Worm (Caenorhabditis elegans): ENCODE results near the gene F07H5.10.
A peak's percentile ranks its signal among the peaks of the same experiment; 100 is the strongest.

F07H5.10 gene

DNA sequence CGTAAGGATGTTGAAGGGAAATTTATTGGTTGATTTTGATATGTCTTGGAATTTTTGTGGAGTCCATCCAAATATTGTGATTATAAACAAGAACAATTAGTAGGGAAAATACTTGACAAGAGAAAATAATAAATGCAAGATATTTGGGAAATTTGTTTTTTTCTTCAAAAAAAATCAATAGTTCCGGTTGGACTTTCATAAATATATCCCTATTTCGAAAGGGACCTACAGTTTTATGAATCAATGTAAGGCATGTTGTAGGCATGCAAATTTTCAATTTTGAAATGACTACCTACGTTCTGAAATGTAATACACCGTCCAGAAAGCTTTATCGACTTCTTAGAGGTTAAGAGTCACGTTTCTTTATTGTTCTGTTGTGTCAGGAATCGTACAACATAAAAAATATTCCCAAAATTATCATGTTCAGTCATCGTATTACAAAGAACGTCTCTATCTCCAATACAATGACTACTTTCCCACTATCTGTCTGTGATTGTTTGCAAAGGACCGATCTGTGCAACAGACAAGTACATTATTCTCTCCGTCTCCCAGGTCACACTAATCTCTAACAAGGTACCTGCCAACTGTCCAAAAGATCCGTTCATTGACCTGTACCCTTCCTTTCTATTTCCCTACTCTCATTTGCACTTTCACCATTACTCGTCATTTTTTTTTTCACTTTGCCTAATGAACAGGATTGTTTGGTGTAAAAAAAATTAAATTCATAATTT, 18.4 kb downstream of the F07H5.10 start, which contains the start of gene F07H5.13 (continued):
- TF ChIP-seq ztf-4 (tag; optimal IDR thresholded peaks at IDR 0.05) = peak; percentile 71
- no peak for TF ChIP-seq nhr-11 (tag; optimal IDR thresholded peaks at IDR 0.05)
- no peak for TF ChIP-seq dmd-4 (tag; optimal IDR thresholded peaks at IDR 0.05)
- no peak for TF ChIP-seq egl-27 (tag; optimal IDR thresholded peaks at IDR 0.05)
- TF ChIP-seq ZK546.5 (tag; optimal IDR thresholded peaks at IDR 0.05) = no peak
- no peak for TF ChIP-seq alr-1 (tag; optimal IDR thresholded peaks at IDR 0.05)
- no peak for TF ChIP-seq unc-39 (tag; optimal IDR thresholded peaks at IDR 0.05)
- peak; percentile 22 for TF ChIP-seq nhr-129 (tag; optimal IDR thresholded peaks at IDR 0.05)
- no peak for TF ChIP-seq nhr-23 (tag; optimal IDR thresholded peaks at IDR 0.05)
- TF ChIP-seq sma-9 (GFP tag; optimal IDR thresholded peaks at IDR 0.05) = peak; percentile 56
- TF ChIP-seq sma-9 (tag; optimal IDR thresholded peaks at IDR 0.05) = no peak
- TF ChIP-seq R02D3.7 (tag; optimal IDR thresholded peaks at IDR 0.05) = no peak
- no peak for TF ChIP-seq ceh-82 (tag; optimal IDR thresholded peaks at IDR 0.05)
- no peak for TF ChIP-seq mbf-1 (tag; optimal IDR thresholded peaks at IDR 0.05)
- TF ChIP-seq lin-11 (tag; optimal IDR thresholded peaks at IDR 0.05) = no peak
- no peak for TF ChIP-seq blmp-1 (tag; optimal IDR thresholded peaks at IDR 0.05; ENCODE audit: insufficient read depth)
- no peak for TF ChIP-seq mab-5 (tag; optimal IDR thresholded peaks at IDR 0.05)

DNA sequence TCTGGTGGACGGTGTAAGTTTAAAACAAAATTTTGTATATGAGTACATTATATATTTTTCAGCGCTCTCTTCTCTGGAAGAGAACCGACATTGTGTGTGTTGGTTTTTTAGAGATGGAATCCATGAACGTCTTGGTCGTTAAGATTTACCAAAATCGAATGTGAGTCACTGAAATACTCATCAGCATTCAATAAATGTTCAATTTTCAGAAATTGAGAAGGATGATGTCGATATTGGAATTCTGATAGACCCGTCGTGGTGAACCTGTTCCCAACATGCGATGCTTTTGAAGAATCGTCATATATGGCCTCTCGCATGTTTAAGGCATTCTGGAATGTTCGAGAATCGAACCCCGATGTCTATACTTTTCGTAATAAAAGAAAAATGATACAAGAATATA, 19.6 kb downstream of the F07H5.10 start:
- no peak for TF ChIP-seq ztf-4 (tag; optimal IDR thresholded peaks at IDR 0.05)
- TF ChIP-seq nhr-11 (tag; optimal IDR thresholded peaks at IDR 0.05) = no peak
- no peak for TF ChIP-seq C34F6.9 (tag; optimal IDR thresholded peaks at IDR 0.05)
- TF ChIP-seq ZK546.5 (tag; optimal IDR thresholded peaks at IDR 0.05) = no peak
- no peak for TF ChIP-seq lin-13 (GFP tag; optimal IDR thresholded peaks at IDR 0.05)
- no peak for TF ChIP-seq unc-39 (tag; optimal IDR thresholded peaks at IDR 0.05)
- TF ChIP-seq nhr-129 (tag; optimal IDR thresholded peaks at IDR 0.05) = no peak
- no peak for TF ChIP-seq unc-62 (GFP tag; optimal IDR thresholded peaks at IDR 0.05)
- no peak for TF ChIP-seq R02D3.7 (tag; optimal IDR thresholded peaks at IDR 0.05)
- no peak for TF ChIP-seq gmeb-1 (tag; optimal IDR thresholded peaks at IDR 0.05)
- TF ChIP-seq nhr-10 (tag; optimal IDR thresholded peaks at IDR 0.05) = no peak
- no peak for TF ChIP-seq peb-1 (tag; optimal IDR thresholded peaks at IDR 0.05)
- no peak for TF ChIP-seq sem-4 (tag; optimal IDR thresholded peaks at IDR 0.05)

- peak; percentile 97 for TF ChIP-seq lin-11 (tag; optimal IDR thresholded peaks at IDR 0.05)
- TF ChIP-seq C34F6.9 (tag; optimal IDR thresholded peaks at IDR 0.05) = peak; percentile 100
- peak; percentile 90 for TF ChIP-seq skn-1 (tag; optimal IDR thresholded peaks at IDR 0.05)
- TF ChIP-seq nhr-10 (tag; optimal IDR thresholded peaks at IDR 0.05) = peak; percentile 72
- TF ChIP-seq ztf-1 (GFP tag; conservative IDR thresholded peaks at IDR 0.05) = 0 out of 2 replicates have a peak, but pooled peaks have one; percentile 46
- TF ChIP-seq F13H6.1 (tag; optimal IDR thresholded peaks at IDR 0.05) = peak; percentile 93
- TF ChIP-seq fos-1 (tag; optimal IDR thresholded peaks at IDR 0.05) = peak; percentile 96
- no peak for TF ChIP-seq elt-1 (tag; optimal IDR thresholded peaks at IDR 0.05)
- no peak for TF ChIP-seq peb-1 (tag; optimal IDR thresholded peaks at IDR 0.05)
- peak; percentile 97 for TF ChIP-seq sma-3 (GFP tag; optimal IDR thresholded peaks at IDR 0.05)
- TF ChIP-seq ceh-16 (tag; optimal IDR thresholded peaks at IDR 0.05) = peak; percentile 47
- peak; percentile 99 for TF ChIP-seq nhr-129 (tag; optimal IDR thresholded peaks at IDR 0.05)
- peak; percentile 69 for TF ChIP-seq snpc-4 (tag; optimal IDR thresholded peaks at IDR 0.05)
- TF ChIP-seq unc-39 (tag; optimal IDR thresholded peaks at IDR 0.05) = no peak
- peak; percentile 97 for TF ChIP-seq nhr-25 (tag; optimal IDR thresholded peaks at IDR 0.05)
- TF ChIP-seq nhr-6 (tag; optimal IDR thresholded peaks at IDR 0.05) = peak; percentile 90
- no peak for TF ChIP-seq nhr-11 (tag; optimal IDR thresholded peaks at IDR 0.05)
- TF ChIP-seq nhr-12 (tag; optimal IDR thresholded peaks at IDR 0.05) = no peak
- peak; percentile 82 for TF ChIP-seq egl-27 (tag; optimal IDR thresholded peaks at IDR 0.05)
- TF ChIP-seq mdl-1 (tag; optimal IDR thresholded peaks at IDR 0.05) = peak; percentile 32 to 75
- no peak for TF ChIP-seq ztf-11 (tag; optimal IDR thresholded peaks at IDR 0.05)
- peak; percentile 72 for TF ChIP-seq nhr-77 (tag; optimal IDR thresholded peaks at IDR 0.05)
- no peak for TF ChIP-seq aly-2 (tag; optimal IDR thresholded peaks at IDR 0.05)
- TF ChIP-seq ztf-4 (tag; optimal IDR thresholded peaks at IDR 0.05) = peak; percentile 95
- peak; percentile 93 for TF ChIP-seq unc-55 (GFP tag; optimal IDR thresholded peaks at IDR 0.05)
- TF ChIP-seq blmp-1 (tag; optimal IDR thresholded peaks at IDR 0.05; ENCODE audit: insufficient read depth) = peak; percentile 60
- peak; percentile 98 for TF ChIP-seq crh-2 (tag; optimal IDR thresholded peaks at IDR 0.05)
- peak; percentile 93 for TF ChIP-seq ama-1 (optimal IDR thresholded peaks at IDR 0.05)
- TF ChIP-seq lin-13 (GFP tag; optimal IDR thresholded peaks at IDR 0.05) = peak; percentile 89
- TF ChIP-seq lsy-2 (tag; optimal IDR thresholded peaks at IDR 0.05) = peak; percentile 75 to 96
- TF ChIP-seq ZK546.5 (tag; optimal IDR thresholded peaks at IDR 0.05) = peak; percentile 28
- TF ChIP-seq sem-4 (tag; optimal IDR thresholded peaks at IDR 0.05) = peak; percentile 96
- peak; percentile 92 for TF ChIP-seq gmeb-1 (tag; optimal IDR thresholded peaks at IDR 0.05)
- peak; percentile 80 for TF ChIP-seq Y55F3AM.14 (GFP tag; optimal IDR thresholded peaks at IDR 0.05)
- peak; percentile 95 for TF ChIP-seq sma-9 (GFP tag; optimal IDR thresholded peaks at IDR 0.05)
- no peak for TF ChIP-seq sma-9 (tag; optimal IDR thresholded peaks at IDR 0.05)
- peak; percentile 92 for TF ChIP-seq mab-5 (tag; optimal IDR thresholded peaks at IDR 0.05)
- peak; percentile 76 for TF ChIP-seq zag-1 (tag; optimal IDR thresholded peaks at IDR 0.05)
- peak; percentile 97 for TF ChIP-seq nhr-21 (tag; optimal IDR thresholded peaks at IDR 0.05)
- TF ChIP-seq unc-62 (GFP tag; optimal IDR thresholded peaks at IDR 0.05) = peak; percentile 69
- TF ChIP-seq mbf-1 (tag; optimal IDR thresholded peaks at IDR 0.05) = no peak
- peak; percentile 66 for TF ChIP-seq ceh-82 (tag; optimal IDR thresholded peaks at IDR 0.05)
These were observed 21.0 kb downstream of the F07H5.10 start for ce11 chrII:8787376-8787775.
